Fruit fly (Drosophila melanogaster) whole organism, prepupa: ENCODE results near the gene U4-U6-60K.

Experiments
- Blimp-1 ChIP-seq: fragments of 200-800 bp; sonication (Bioruptor generic); optimal IDR thresholded peaks from 3 replicates; lab custom pipeline; 2017; ENCODE audit warnings: missing biosample characterization, missing genetic modification characterization, mild to moderate bottlenecking, moderate library complexity, missing genetic modification reagents
- CG11294 ChIP-seq: fragments of 200-800 bp; sonication (Bioruptor generic); IDR thresholded peaks from 2 replicates; pipeline ENCODE4 v1.3.6; 2022; ENCODE audit warnings: missing biosample characterization, missing genetic modification characterization
- CG15336 ChIP-seq: fragments of 200-800 bp; sonication (Bioruptor generic); IDR thresholded peaks from 2 replicates; pipeline ENCODE4 v1.3.6; 2022; ENCODE audit warnings: missing biosample characterization, missing genetic modification characterization
- CG1621 ChIP-seq: fragments of 200-800 bp; sonication (Bioruptor generic); optimal IDR thresholded peaks from 3 replicates; lab custom pipeline; 2018; ENCODE audit warnings: missing biosample characterization, mild to moderate bottlenecking, missing genetic modification characterization
- CG16779 ChIP-seq: fragments of 200-800 bp; sonication (Bioruptor generic); optimal IDR thresholded peaks from 3 replicates; lab custom pipeline; 2017; ENCODE audit warnings: missing biosample characterization, mild to moderate bottlenecking, missing genetic modification characterization
- CG3032 ChIP-seq: fragments of 200-800 bp; optimal IDR thresholded peaks from 2 replicates; lab custom pipeline; 2019; ENCODE audit warnings: missing biosample characterization, mild to moderate bottlenecking, missing genetic modification characterization, moderate library complexity
- CG31627 ChIP-seq: fragments of 200-800 bp; sonication (Bioruptor generic); optimal IDR thresholded peaks from 3 replicates; lab custom pipeline; 2016; ENCODE audit warnings: missing biosample characterization, missing genetic modification characterization
- CG32006 ChIP-seq: fragments of 200-800 bp; sonication (Bioruptor generic); optimal IDR thresholded peaks from 3 replicates; lab custom pipeline; 2017; ENCODE audit warnings: missing biosample characterization, mild to moderate bottlenecking, missing genetic modification characterization
- CG34406 ChIP-seq: fragments of 200-800 bp; sonication (Bioruptor generic); optimal IDR thresholded peaks from 3 replicates; lab custom pipeline; 2016; ENCODE audit warnings: missing biosample characterization, missing genetic modification characterization
- CG3919 ChIP-seq: fragments of 200-800 bp; sonication (Bioruptor generic); optimal IDR thresholded peaks from 3 replicates; lab custom pipeline; 2016; ENCODE audit warnings: missing biosample characterization, missing genetic modification characterization
- CG6163 ChIP-seq: fragments of 200-800 bp; sonication (Bioruptor generic); IDR thresholded peaks from 3 replicates; pipeline ENCODE4 v1.3.6; 2022; ENCODE audit warnings: missing biosample characterization, missing genetic modification characterization
- CG6792 ChIP-seq: fragments of 200-800 bp; sonication (Bioruptor generic); optimal IDR thresholded peaks from 3 replicates; lab custom pipeline; 2016; ENCODE audit warnings: missing biosample characterization, missing genetic modification characterization
- CG6808 ChIP-seq: fragments of 200-800 bp; sonication (Bioruptor generic); optimal IDR thresholded peaks from 3 replicates; lab custom pipeline; 2017; ENCODE audit warnings: missing biosample characterization, missing genetic modification characterization, mild to moderate bottlenecking, moderate library complexity, missing genetic modification reagents
- CG6854 ChIP-seq: fragments of 200-800 bp; sonication (Bioruptor generic); optimal IDR thresholded peaks from 2 replicates; lab custom pipeline; 2017; ENCODE audit warnings: missing biosample characterization, mild to moderate bottlenecking, missing genetic modification characterization
- CG8632 ChIP-seq: fragments of 200-800 bp; sonication (Bioruptor generic); optimal IDR thresholded peaks from 3 replicates; lab custom pipeline; 2016; ENCODE audit warnings: missing biosample characterization, missing genetic modification characterization
- CG9139 ChIP-seq: fragments of 200-800 bp; sonication (Bioruptor generic); optimal IDR thresholded peaks from 3 replicates; lab custom pipeline; 2017; ENCODE audit warnings: missing biosample characterization, mild to moderate bottlenecking, missing genetic modification characterization
- Eip75B ChIP-seq: fragments of 200-800 bp; sonication (Bioruptor generic); optimal IDR thresholded peaks from 3 replicates; lab custom pipeline; 2016; ENCODE audit warnings: missing biosample characterization, missing genetic modification characterization
- Eip78C ChIP-seq: fragments of 200-800 bp; sonication (Bioruptor generic); peaks from one replicate; lab custom pipeline; 2016; ENCODE audit warnings: missing biosample characterization, missing genetic modification characterization
- Eip93F ChIP-seq: fragments of 200-800 bp; sonication (Bioruptor generic); optimal IDR thresholded peaks from 2 replicates; lab custom pipeline; 2016; ENCODE audit warnings: missing biosample characterization, mild to moderate bottlenecking, missing genetic modification characterization
- Ets21C ChIP-seq: fragments of 200-800 bp; sonication (Bioruptor generic); optimal IDR thresholded peaks from 3 replicates; lab custom pipeline; 2016; ENCODE audit warnings: missing biosample characterization, missing genetic modification characterization
- Ets96B ChIP-seq: fragments of 200-800 bp; optimal IDR thresholded peaks from 2 replicates; lab custom pipeline; 2019; ENCODE audit warnings: missing biosample characterization, mild to moderate bottlenecking, missing genetic modification characterization, moderate library complexity
- Gug ChIP-seq: fragments of 200-800 bp; sonication (Bioruptor generic); IDR thresholded peaks from 2 replicates; pipeline ENCODE4 v1.3.6; 2022; ENCODE audit warnings: missing biosample characterization, missing genetic modification characterization
- OdsH ChIP-seq: fragments of 200-800 bp; sonication (Bioruptor generic); optimal IDR thresholded peaks from 3 replicates; lab custom pipeline; 2016; ENCODE audit warnings: missing biosample characterization, missing genetic modification characterization
- Smox ChIP-seq: fragments of 200-800 bp; sonication (Bioruptor generic); optimal IDR thresholded peaks from 3 replicates; lab custom pipeline; 2016; ENCODE audit warnings: missing biosample characterization, missing genetic modification characterization
- Sox102F ChIP-seq: fragments of 200-800 bp; sonication (Bioruptor generic); optimal IDR thresholded peaks from 2 replicates; lab custom pipeline; 2016; ENCODE audit warnings: missing biosample characterization, mild to moderate bottlenecking, missing genetic modification characterization
- Sox15 ChIP-seq: fragments of 200-800 bp; sonication (Bioruptor generic); optimal IDR thresholded peaks from 3 replicates; lab custom pipeline; 2016; ENCODE audit warnings: missing biosample characterization, missing genetic modification characterization
- cyc ChIP-seq: fragments of 200-800 bp; sonication (Bioruptor generic); optimal IDR thresholded peaks from 3 replicates; lab custom pipeline; 2016; ENCODE audit warnings: missing biosample characterization, missing genetic modification characterization
- dsx ChIP-seq: fragments of 200-800 bp; optimal IDR thresholded peaks from 3 replicates; lab custom pipeline; 2019; ENCODE audit warnings: missing biosample characterization, mild to moderate bottlenecking, missing genetic modification characterization, moderate library complexity; ENCODE audit not compliant: poor library complexity, severe bottlenecking
- esn ChIP-seq: fragments of 200-800 bp; sonication (Bioruptor generic); optimal IDR thresholded peaks from 2 replicates; lab custom pipeline; 2016; ENCODE audit warnings: missing biosample characterization, mild to moderate bottlenecking, missing genetic modification characterization, moderate library complexity
- fd59A ChIP-seq: fragments of 200-800 bp; sonication (Bioruptor generic); optimal IDR thresholded peaks from 2 replicates; lab custom pipeline; 2017; ENCODE audit warnings: missing biosample characterization, mild to moderate bottlenecking, missing genetic modification characterization, missing genetic modification reagents
- fd85E ChIP-seq: fragments of 200-800 bp; sonication (Bioruptor generic); optimal IDR thresholded peaks from 3 replicates; lab custom pipeline; 2016; ENCODE audit warnings: missing biosample characterization, missing genetic modification characterization
- fkh ChIP-seq: fragments of 200-800 bp; sonication (Bioruptor generic); optimal IDR thresholded peaks from 3 replicates; lab custom pipeline; 2017; ENCODE audit warnings: missing biosample characterization, mild to moderate bottlenecking, missing genetic modification characterization, moderate library complexity
- net ChIP-seq: fragments of 200-800 bp; sonication (Bioruptor generic); optimal IDR thresholded peaks from 3 replicates; lab custom pipeline; 2016; ENCODE audit warnings: missing biosample characterization, missing genetic modification characterization
- pdm3 ChIP-seq: fragments of 200-800 bp; sonication (Bioruptor generic); optimal IDR thresholded peaks from 3 replicates; lab custom pipeline; 2016; ENCODE audit warnings: missing biosample characterization, missing genetic modification characterization
- ss ChIP-seq, 2 experiments: fragments of 200-800 bp; sonication (Bioruptor generic); optimal IDR thresholded peaks; 2 replicates in 1 of 2; 3 replicates in 1 of 2; lab custom pipeline; 2017 to 2018; ENCODE audit warnings: mild to moderate bottlenecking in 2 of 2, missing biosample characterization in 2 of 2, missing genetic modification characterization in 2 of 2, moderate library complexity in 1 of 2
- vri ChIP-seq: fragments of 200-800 bp; sonication (Bioruptor generic); optimal IDR thresholded peaks from 3 replicates; lab custom pipeline; 2016; ENCODE audit warnings: missing biosample characterization, mild to moderate bottlenecking, missing genetic modification characterization

Gene U4-U6-60K

DNA sequence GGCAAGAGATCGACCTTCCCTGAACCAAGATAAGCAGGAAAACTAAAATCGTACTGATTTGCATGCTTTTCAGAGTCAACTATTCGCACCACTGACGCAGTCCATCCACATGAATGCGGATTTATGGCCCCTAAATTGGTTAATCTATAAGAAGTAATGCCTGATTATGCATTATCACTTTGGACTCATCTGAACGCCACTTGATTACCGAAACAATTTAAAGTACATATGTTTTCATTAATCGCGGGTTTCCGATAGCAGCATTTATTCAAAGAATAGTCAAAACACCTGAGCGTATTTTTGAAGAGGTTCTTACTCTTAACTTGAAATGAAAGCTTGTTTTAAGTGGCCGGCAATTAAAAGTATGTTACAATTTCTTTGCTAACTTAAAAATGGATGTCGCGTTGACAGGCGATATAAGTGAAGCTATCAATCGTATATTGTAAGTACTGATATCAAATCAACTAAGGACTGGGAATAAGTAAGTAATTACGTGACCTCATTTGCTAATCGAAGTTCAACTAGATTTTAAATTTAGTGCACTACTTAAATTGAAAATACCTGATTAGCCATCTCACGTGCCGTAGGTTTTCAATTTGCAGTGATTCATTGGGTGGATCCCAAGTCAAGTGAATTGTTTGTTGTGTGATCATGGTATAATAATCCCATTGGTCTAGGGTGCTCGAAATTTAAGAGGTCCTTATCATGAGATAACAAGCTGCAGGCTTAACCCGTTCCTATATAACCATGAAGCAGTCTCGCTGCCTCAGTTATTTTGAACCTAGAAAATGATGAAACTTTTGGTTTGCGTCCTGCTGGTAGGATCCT is 35.6 kb upstream of the U4-U6-60K start, which contains the start of the genes Jon74E and CG7542:
TSS of gene Jon74E (minus strand) at position 79 of the 828 bp plus-strand sequence.
TSS of gene CG7542 (plus strand) at position 778 of the 828 bp plus-strand sequence.
- no peak for TF ChIP-seq CG6163 (GFP tag; lab: Robert Waterston, UW)
- TF ChIP-seq vri, result peak; percentile 54

DNA sequence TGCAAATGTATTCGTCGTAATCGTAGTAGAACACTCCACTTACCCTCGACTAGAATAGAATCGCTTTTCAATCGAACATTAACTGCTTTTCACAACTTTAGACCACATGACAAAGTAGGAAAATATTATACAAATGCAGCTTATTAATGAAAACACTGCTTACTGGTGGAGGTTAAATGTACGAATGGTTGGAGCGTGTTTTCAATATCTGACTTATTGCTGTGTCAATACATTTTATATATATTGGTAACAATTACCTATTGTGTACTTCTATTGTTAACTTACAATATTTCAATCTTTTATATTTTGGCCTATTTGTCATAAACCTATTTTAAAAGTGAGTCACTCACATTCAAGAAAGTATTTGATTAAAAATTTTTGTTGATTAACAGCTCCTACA is 26.3 kb upstream of the U4-U6-60K start:
- TF ChIP-seq ss (GFP tag; optimal IDR thresholded peaks at IDR 0.05; lab: Kevin White, UChicago) (no peak), pdm3 (GFP tag; lab: Kevin White, UChicago) (no peak), CG11294 (no peak), esn (GFP tag; lab: Kevin White, UChicago) (no peak), OdsH (no peak), CG15336 (GFP tag; lab: Robert Waterston, UW) (no peak), fd85E (GFP tag; lab: Kevin White, UChicago) (no peak), Blimp-1 (GFP tag; lab: Kevin White, UChicago) (no peak), Smox (GFP tag; lab: Kevin White, UChicago) (no peak), vri (no peak), CG6163 (GFP tag; lab: Robert Waterston, UW) (no peak), CG1621 (tag; lab: Kevin White, UChicago) (no peak), CG3919 (GFP tag; lab: Kevin White, UChicago) (no peak), CG8632 (no peak), net (GFP tag; lab: Kevin White, UChicago) (no peak), CG6808 (GFP tag; lab: Kevin White, UChicago) (no peak), Sox102F (GFP tag; lab: Kevin White, UChicago) (no peak), fd59A (GFP tag; lab: Kevin White, UChicago) (no peak)
- TF ChIP-seq, all 60 proteins: peak for 0

DNA sequence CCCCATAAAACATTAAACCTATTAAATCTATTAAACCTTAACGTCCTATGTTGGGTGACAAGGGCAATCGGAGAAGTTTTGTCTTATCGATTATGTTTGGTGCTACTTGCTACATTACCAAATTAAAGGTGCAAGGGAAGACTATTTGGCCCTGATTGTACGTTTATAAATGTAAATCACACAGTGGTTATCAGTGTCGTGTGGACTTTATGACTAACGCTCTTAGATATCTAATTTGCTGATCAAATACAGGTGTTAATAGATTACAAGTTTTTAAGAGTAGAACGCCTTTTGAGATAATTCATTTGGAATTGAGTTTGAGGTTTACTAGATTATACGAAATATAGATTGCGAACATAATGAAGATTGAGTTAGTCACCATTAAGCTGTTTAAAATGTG is 25.2 kb upstream of the U4-U6-60K start:
- no peak for TF ChIP-seq dsx

DNA sequence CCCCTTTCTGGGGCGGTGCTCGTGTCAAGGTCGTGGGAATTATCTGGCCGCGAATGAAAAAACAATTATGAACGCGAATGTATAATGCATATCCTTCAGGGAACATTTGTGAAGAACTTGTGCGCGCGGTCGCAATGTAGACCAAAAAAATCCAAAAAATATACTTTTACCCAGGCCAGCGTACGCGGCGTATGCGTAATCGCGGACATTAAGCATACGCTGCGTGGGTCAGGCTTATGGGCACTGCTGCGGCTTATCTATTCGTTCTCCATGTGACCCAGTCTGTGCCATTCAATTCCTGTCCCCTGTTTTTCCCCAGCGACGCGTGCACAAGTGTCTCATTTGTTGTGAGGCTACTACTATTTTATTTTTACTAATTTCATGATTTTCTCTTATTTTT is 24.5 kb upstream of the U4-U6-60K start:
- TF ChIP-seq CG15336 (GFP tag; lab: Robert Waterston, UW) (no peak), CG6854 (GFP tag; lab: Kevin White, UChicago) (no peak), Eip75B (GFP tag; lab: Kevin White, UChicago) (no peak)

DNA sequence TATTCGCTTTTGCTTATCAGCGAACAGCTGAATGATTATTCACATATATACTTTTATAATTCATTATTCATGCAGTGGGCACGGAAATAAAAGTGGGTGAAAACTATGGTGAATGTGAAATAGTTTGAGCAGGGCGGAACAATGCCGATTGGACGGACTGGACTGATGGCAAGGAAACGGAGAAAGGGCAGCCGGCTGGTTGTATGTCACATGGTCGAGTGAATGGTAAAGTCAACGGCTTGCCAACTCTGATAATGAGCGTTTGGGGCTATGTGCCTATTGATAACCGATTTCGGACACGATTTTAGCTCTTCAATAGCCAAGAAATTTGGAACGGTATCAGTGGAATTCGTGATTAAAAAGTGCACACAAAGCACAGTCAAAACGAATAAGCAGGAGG is 22.1 kb upstream of the U4-U6-60K start:
- TF ChIP-seq Ets21C (GFP tag; lab: Kevin White, UChicago), result no peak
- TF ChIP-seq CG6792 (GFP tag; lab: Kevin White, UChicago), result no peak
- no peak for TF ChIP-seq CG3032 (tag; lab: Kevin White, UChicago)

DNA sequence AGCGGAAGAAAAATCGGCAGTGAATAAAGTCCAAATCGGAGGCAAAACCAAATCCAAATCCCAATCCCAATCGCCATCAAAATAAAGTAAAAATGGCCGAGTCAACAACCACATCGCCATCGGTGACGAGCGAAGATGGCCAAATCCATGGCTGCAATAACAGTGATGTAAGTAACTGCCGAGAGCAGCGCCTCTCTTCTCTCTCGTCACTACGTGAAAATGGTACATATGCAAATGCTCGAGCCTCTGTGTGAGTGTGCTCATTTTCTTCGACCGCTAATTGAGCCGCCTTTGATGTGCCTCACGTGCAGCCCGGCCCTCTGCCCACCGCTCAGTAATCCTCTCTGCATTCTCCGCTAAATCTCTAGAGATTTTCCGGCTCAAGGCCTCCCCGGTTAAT is 20.7 kb upstream of the U4-U6-60K start:
- no peak for TF ChIP-seq Eip93F
- peak; percentile 42 for TF ChIP-seq Eip78C (GFP tag; lab: Kevin White, UChicago)
- no peak for TF ChIP-seq CG3919 (GFP tag; lab: Kevin White, UChicago)
- peak; percentile 51 for TF ChIP-seq fkh (GFP tag; lab: Kevin White, UChicago)

DNA sequence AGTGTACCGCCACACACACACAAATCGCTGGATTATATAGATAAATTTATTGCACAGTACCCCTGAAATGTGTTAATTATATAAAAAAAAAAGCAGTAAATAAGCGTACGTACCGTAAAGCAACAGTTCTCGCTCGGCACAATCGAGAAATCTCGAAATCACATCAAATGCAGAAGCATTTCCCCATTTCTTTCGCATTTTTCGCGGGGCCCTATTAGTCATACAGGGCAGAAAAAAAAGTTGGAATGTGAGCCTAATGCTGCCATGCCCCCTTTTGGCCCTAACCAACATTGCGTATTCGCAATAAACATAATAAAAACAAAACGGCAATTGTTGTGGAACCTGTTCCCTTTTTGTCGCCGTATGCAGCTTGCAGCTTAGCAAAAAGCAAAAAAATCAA is 20.0 kb upstream of the U4-U6-60K start:
- TF ChIP-seq fkh (GFP tag; lab: Kevin White, UChicago) (no peak), CG9139 (peak; percentile 32), CG16779 (no peak), Blimp-1 (GFP tag; lab: Kevin White, UChicago) (no peak), Eip78C (GFP tag; lab: Kevin White, UChicago) (no peak), CG32006 (GFP tag; lab: Kevin White, UChicago) (no peak), OdsH (no peak), Ets21C (GFP tag; lab: Kevin White, UChicago) (no peak), CG8632 (no peak), CG31627 (GFP tag; lab: Kevin White, UChicago) (no peak), CG15336 (GFP tag; lab: Robert Waterston, UW) (no peak), CG6854 (GFP tag; lab: Kevin White, UChicago) (peak; percentile 8), Sox15 (GFP tag; lab: Kevin White, UChicago) (no peak), Ets96B (tag; lab: Kevin White, UChicago) (no peak), CG3032 (tag; lab: Kevin White, UChicago) (no peak), net (GFP tag; lab: Kevin White, UChicago) (no peak), esn (GFP tag; lab: Kevin White, UChicago) (no peak), CG34406 (GFP tag; lab: Kevin White, UChicago) (no peak), cyc (GFP tag; lab: Kevin White, UChicago) (no peak), Gug (GFP tag; lab: Robert Waterston, UW) (no peak), CG6163 (GFP tag; lab: Robert Waterston, UW) (peak; percentile 24; the same call in 1 of the 3 replicates)
